Fruit fly (Drosophila melanogaster) whole organism, adult: ENCODE measurements around the gene Lcp65Ag3.

Source experiments
- CG11617 ChIP-seq: fragments of 200-800 bp; sonication (Bioruptor generic); optimal IDR thresholded peaks from 2 replicates; lab custom pipeline; 2017; ENCODE audit warnings: mild to moderate bottlenecking, missing biosample characterization, missing genetic modification reagents, missing genetic modification characterization
- CG12768 ChIP-seq: fragments of 200-800 bp; sonication (Bioruptor generic); optimal IDR thresholded peaks from 2 replicates; lab custom pipeline; 2017; ENCODE audit warnings: missing biosample characterization, missing genetic modification characterization, mild to moderate bottlenecking, moderate library complexity, missing genetic modification reagents
- CG14711 ChIP-seq: fragments of 200-800 bp; sonication (Bioruptor generic); optimal IDR thresholded peaks from 2 replicates; lab custom pipeline; 2018; ENCODE audit warnings: missing biosample characterization, mild to moderate bottlenecking, missing genetic modification characterization, moderate library complexity
- CG1620 ChIP-seq: fragments of 200-800 bp; sonication (Bioruptor generic); optimal IDR thresholded peaks from 2 replicates; lab custom pipeline; 2016; ENCODE audit warnings: missing biosample characterization, missing genetic modification characterization
- CG33017 ChIP-seq: fragments of 200-800 bp; sonication (Bioruptor generic); optimal IDR thresholded peaks from 2 replicates; lab custom pipeline; 2018; ENCODE audit warnings: missing biosample characterization, mild to moderate bottlenecking, missing genetic modification characterization, moderate library complexity
- CG5204 ChIP-seq: fragments of 200-800 bp; sonication (Bioruptor generic); optimal IDR thresholded peaks from 2 replicates; lab custom pipeline; 2016; ENCODE audit warnings: missing biosample characterization, missing genetic modification characterization
- CG7045 ChIP-seq: fragments of 200-800 bp; sonication (Bioruptor generic); optimal IDR thresholded peaks from 2 replicates; lab custom pipeline; 2017; ENCODE audit warnings: missing biosample characterization, mild to moderate bottlenecking, missing genetic modification characterization
- CG7101 ChIP-seq: fragments of 200-800 bp; sonication (Bioruptor generic); optimal IDR thresholded peaks from 2 replicates; lab custom pipeline; 2018; ENCODE audit warnings: missing biosample characterization, mild to moderate bottlenecking, missing genetic modification characterization, moderate library complexity
- Clk ChIP-seq: fragments of 200-800 bp; sonication (Bioruptor generic); optimal IDR thresholded peaks from 2 replicates; lab custom pipeline; 2017; ENCODE audit warnings: missing biosample characterization, missing genetic modification characterization
- Crg-1 ChIP-seq: fragments of 200-800 bp; sonication (Bioruptor generic); optimal IDR thresholded peaks from 2 replicates; lab custom pipeline; 2016; ENCODE audit warnings: missing biosample characterization, missing genetic modification characterization
- Hr96 ChIP-seq: fragments of 200-800 bp; sonication (Bioruptor generic); optimal IDR thresholded peaks from 2 replicates; lab custom pipeline; 2016; ENCODE audit warnings: missing biosample characterization, missing genetic modification characterization
- Mnt ChIP-seq: fragments of 200-800 bp; sonication (Bioruptor generic); optimal IDR thresholded peaks from 2 replicates; lab custom pipeline; 2016; ENCODE audit warnings: missing biosample characterization, mild to moderate bottlenecking, missing genetic modification characterization
- bab1 ChIP-seq: fragments of 200-800 bp; sonication (Bioruptor generic); optimal IDR thresholded peaks from 3 replicates; lab custom pipeline; 2019; ENCODE audit warnings: missing biosample characterization, mild to moderate bottlenecking, missing genetic modification characterization, moderate library complexity
- cic ChIP-seq: fragments of 200-800 bp; sonication (Bioruptor generic); optimal IDR thresholded peaks from 2 replicates; lab custom pipeline; 2017; ENCODE audit warnings: missing biosample characterization, mild to moderate bottlenecking, missing genetic modification characterization, moderate library complexity
- cnc ChIP-seq, 2 experiments: fragments of >200 bp; optimal IDR thresholded peaks; 2 replicates each; lab custom pipeline; 2017
- kay ChIP-seq: fragments of 200-800 bp; sonication (Bioruptor generic); peaks from one replicate; lab custom pipeline; 2016; ENCODE audit warnings: missing biosample characterization, missing genetic modification characterization, borderline replicate concordance
- ovo ChIP-seq: fragments of 200-800 bp; sonication (Bioruptor generic); optimal IDR thresholded peaks from 2 replicates; lab custom pipeline; 2016; ENCODE audit warnings: missing biosample characterization, missing genetic modification characterization
- pad ChIP-seq: fragments of 200-800 bp; sonication (Bioruptor generic); optimal IDR thresholded peaks from 3 replicates; lab custom pipeline; 2017; ENCODE audit warnings: missing biosample characterization, missing genetic modification characterization, mild to moderate bottlenecking, moderate library complexity, missing genetic modification reagents
- tj ChIP-seq: fragments of 200-800 bp; sonication (Bioruptor generic); optimal IDR thresholded peaks from 3 replicates; lab custom pipeline; 2017; ENCODE audit warnings: missing biosample characterization, mild to moderate bottlenecking, missing genetic modification characterization, moderate library complexity
- toe ChIP-seq: fragments of 200-800 bp; sonication (Bioruptor generic); optimal IDR thresholded peaks from 2 replicates; lab custom pipeline; 2016; ENCODE audit warnings: missing biosample characterization, missing genetic modification characterization

Gene Lcp65Ag3

DNA sequence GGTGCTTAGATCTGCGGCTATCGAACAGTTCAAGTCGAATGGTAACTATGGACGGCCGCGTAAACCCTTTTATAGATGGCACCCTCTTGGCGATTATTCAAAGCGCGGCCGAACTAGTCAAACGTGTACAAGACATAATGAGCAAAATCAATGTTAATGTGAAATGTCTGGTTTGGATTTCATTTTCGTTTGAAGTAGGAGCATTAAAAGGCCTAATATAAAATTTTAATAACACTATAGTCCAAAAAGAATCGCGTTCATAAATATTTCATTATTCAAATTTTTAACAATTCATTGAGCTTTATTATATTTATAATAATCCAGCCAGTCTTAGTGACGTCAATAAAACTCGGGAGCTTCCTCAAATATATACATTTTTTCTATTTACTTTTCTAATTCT lies at the start of gene Lcp65Ag3:
Lcp65Ag3 (minus strand) TSS at position 46 of the 400 bp plus-strand sequence.
- TF ChIP-seq Mnt (GFP tag; lab: Kevin White, UChicago): no peak
- no peak for TF ChIP-seq tj (GFP tag; lab: Kevin White, UChicago)
- no peak for TF ChIP-seq CG7101 (tag; lab: Kevin White, UChicago)
- no peak for TF ChIP-seq kay (GFP tag; lab: Kevin White, UChicago)

DNA sequence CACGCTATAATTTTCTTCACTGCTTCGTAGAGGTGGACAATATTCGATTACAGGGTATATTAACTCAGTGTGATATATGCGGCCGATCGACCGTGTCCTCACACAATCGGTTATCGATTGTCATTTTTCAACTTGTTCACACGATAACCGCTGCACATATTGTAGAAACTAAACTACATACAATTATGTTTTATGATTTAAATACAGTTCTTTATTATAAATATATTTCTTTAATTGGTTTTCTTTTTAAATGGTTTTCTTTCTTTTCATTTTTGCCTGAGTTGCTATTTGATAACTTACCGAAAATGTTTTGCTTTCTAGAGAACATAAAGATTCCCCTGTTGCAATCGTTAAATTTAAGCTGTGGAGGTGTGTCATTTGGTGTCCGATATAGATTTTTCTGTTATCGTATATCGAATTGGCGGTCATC lies 43.1 kb upstream of the Lcp65Ag3 start, which contains the start of the genes fmt and CG7376:
fmt (minus strand) TSS at position 55 of the 430 bp plus-strand sequence.
CG7376 (plus strand) TSS at position 423 of the 430 bp plus-strand sequence.
- TF ChIP-seq tj (GFP tag; lab: Kevin White, UChicago) (no peak), bab1 (GFP tag; lab: Kevin White, UChicago) (no peak), Mnt (GFP tag; lab: Kevin White, UChicago) (peak; percentile 20), CG12768 (GFP tag; lab: Kevin White, UChicago) (peak; percentile 32), CG5204 (GFP tag; lab: Kevin White, UChicago) (no peak), kay (GFP tag; lab: Kevin White, UChicago) (no peak), CG7101 (tag; lab: Kevin White, UChicago) (peak; percentile 30), Crg-1 (GFP tag; lab: Kevin White, UChicago) (no peak), Clk (GFP tag; lab: Kevin White, UChicago) (no peak), cic (GFP tag; lab: Kevin White, UChicago) (no peak), Hr96 (GFP tag; lab: Kevin White, UChicago) (no peak), CG7045 (GFP tag; lab: Kevin White, UChicago) (peak; percentile 37), CG1620 (GFP tag; lab: Kevin White, UChicago) (peak; percentile 3), cnc (optimal IDR thresholded peaks at IDR 0.05; lab: Kevin White, UChicago) (no peak), CG33017 (no peak), CG14711 (peak; percentile 48), toe (GFP tag; lab: Kevin White, UChicago) (peak; percentile 24), pad (no peak), ovo (GFP tag; lab: Kevin White, UChicago) (no peak), CG11617 (peak; percentile 27)

DNA sequence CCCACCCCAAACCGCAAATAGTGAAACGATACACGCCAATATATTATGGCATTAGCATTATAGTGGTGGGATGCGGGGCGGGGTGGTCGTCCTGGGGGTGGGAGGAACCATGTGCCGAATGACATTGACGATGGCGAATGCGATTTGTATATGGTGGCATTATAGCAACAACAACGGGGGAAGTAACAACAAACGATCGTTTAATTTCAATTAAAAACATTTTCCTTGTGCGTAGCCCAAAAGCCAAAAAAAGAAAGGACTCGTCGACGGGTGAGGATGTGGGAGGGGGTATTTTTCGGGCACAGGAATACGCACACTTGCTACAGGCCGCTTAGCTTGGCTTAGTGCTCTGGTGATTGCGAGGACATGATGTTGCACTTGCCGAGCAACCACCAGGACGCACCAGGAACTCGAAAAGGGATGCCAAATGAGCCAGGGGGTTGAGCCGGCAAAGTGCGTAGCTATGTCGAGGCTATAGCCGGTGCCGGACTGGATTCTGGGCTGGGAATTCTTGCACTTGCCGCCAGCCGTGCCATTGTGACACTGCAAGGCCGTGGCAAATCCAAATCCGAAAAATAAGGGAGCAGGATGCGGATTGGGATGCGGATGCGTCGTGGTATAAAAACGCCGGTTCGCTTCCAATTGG lies 31.8 kb upstream of the Lcp65Ag3 start, which contains the start of gene Prdm13:
Prdm13 (plus strand) TSS at position 645 of the 646 bp plus-strand sequence.
- TF ChIP-seq bab1 (GFP tag; lab: Kevin White, UChicago) (no peak), CG12768 (GFP tag; lab: Kevin White, UChicago) (no peak), ovo (GFP tag; lab: Kevin White, UChicago) (no peak), toe (GFP tag; lab: Kevin White, UChicago) (no peak), tj (GFP tag; lab: Kevin White, UChicago) (no peak)

DNA sequence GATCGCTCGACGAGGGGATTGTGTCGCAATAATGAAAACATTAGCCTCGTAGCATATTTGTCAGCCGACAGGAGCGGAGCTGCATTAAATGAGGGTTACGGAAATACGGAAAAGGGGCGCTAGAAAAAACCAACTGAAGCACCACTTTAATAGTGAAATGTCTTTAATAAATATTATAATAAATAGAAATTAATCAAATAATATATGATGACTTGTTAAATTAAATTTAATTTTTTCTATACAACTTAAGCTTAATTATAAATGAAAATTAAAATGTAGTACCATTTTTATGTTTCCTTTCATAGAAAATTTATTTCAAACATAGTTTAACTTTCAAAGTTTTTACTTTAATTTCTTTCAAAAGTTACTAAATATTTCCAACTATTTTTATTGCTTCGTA lies 31.2 kb upstream of the Lcp65Ag3 start:
- TF ChIP-seq CG7045 (GFP tag; lab: Kevin White, UChicago) (no peak), ovo (GFP tag; lab: Kevin White, UChicago) (no peak), CG14711 (no peak), pad (no peak), Hr96 (GFP tag; lab: Kevin White, UChicago) (no peak), kay (GFP tag; lab: Kevin White, UChicago) (no peak), CG5204 (GFP tag; lab: Kevin White, UChicago) (no peak), cic (GFP tag; lab: Kevin White, UChicago) (no peak), Mnt (GFP tag; lab: Kevin White, UChicago) (no peak), cnc (optimal IDR thresholded peaks at IDR 0.05; lab: Kevin White, UChicago) (no peak), CG33017 (no peak), CG11617 (no peak), CG7101 (tag; lab: Kevin White, UChicago) (no peak), Clk (GFP tag; lab: Kevin White, UChicago) (no peak)

DNA sequence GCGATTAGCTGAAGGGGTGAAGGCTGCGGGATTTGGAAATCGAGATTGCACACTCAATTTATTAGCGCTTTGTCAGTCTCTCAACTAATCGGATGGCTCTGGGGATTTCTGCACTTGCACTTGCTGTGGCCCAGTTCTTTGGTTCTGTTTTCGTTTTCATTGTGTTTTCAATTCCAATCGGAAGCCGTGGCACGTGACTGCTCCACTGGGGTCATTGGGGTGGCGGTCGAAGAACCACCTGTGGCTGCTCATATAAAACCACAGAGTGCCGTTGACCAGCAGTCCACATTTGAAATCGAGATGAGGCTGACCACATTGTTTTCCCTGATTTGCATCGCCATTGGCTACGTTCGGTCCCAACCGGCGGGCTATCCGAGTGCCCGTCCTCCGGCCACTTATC lies 29.7 kb upstream of the Lcp65Ag3 start, which contains the start of gene Cpr65Az:
Cpr65Az (plus strand) TSS at position 301 of the 400 bp plus-strand sequence.
- no peak for TF ChIP-seq ovo (GFP tag; lab: Kevin White, UChicago)
- no peak for TF ChIP-seq Mnt (GFP tag; lab: Kevin White, UChicago)
- no peak for TF ChIP-seq CG11617
- no peak for TF ChIP-seq CG14711
- TF ChIP-seq tj (GFP tag; lab: Kevin White, UChicago): no peak
- no peak for TF ChIP-seq kay (GFP tag; lab: Kevin White, UChicago)
- TF ChIP-seq CG1620 (GFP tag; lab: Kevin White, UChicago): no peak
- TF ChIP-seq Clk (GFP tag; lab: Kevin White, UChicago): no peak
- TF ChIP-seq Crg-1 (GFP tag; lab: Kevin White, UChicago): no peak
- no peak for TF ChIP-seq toe (GFP tag; lab: Kevin White, UChicago)
- no peak for TF ChIP-seq CG7045 (GFP tag; lab: Kevin White, UChicago)
- TF ChIP-seq CG33017: no peak
- no peak for TF ChIP-seq cic (GFP tag; lab: Kevin White, UChicago)
- no peak for TF ChIP-seq Hr96 (GFP tag; lab: Kevin White, UChicago)

DNA sequence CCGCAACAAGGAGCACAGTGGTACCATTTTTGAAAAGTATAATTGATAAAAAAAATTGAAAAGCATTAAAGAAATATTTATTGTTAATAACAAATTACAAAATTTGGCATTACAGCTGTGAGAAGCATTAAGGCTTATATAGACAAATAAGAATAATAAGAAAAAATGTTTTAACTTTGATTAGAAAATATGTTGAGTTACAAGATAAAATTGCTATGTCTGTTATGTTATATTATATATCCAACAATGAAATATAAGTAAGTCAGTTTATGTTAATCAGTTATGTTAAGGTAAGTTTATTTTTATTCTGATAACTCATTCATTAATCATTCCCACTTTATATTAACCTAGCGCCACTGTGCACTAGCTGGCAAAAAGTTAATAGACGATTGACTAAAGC lies 29.1 kb upstream of the Lcp65Ag3 start:
- no peak for TF ChIP-seq kay (GFP tag; lab: Kevin White, UChicago)
- no peak for TF ChIP-seq pad
- TF ChIP-seq CG1620 (GFP tag; lab: Kevin White, UChicago): no peak
- no peak for TF ChIP-seq cic (GFP tag; lab: Kevin White, UChicago)
- no peak for TF ChIP-seq CG7101 (tag; lab: Kevin White, UChicago)
- TF ChIP-seq CG5204 (GFP tag; lab: Kevin White, UChicago): no peak
- no peak for TF ChIP-seq cnc (optimal IDR thresholded peaks at IDR 0.05; lab: Kevin White, UChicago)
- no peak for TF ChIP-seq Hr96 (GFP tag; lab: Kevin White, UChicago)
- no peak for TF ChIP-seq toe (GFP tag; lab: Kevin White, UChicago)
- TF ChIP-seq ovo (GFP tag; lab: Kevin White, UChicago): no peak
- TF ChIP-seq bab1 (GFP tag; lab: Kevin White, UChicago): no peak
- TF ChIP-seq tj (GFP tag; lab: Kevin White, UChicago): no peak
- TF ChIP-seq Mnt (GFP tag; lab: Kevin White, UChicago): no peak
- no peak for TF ChIP-seq Crg-1 (GFP tag; lab: Kevin White, UChicago)
- TF ChIP-seq CG11617: no peak
- no peak for TF ChIP-seq CG12768 (GFP tag; lab: Kevin White, UChicago)
